Fruit fly (Drosophila melanogaster): ENCODE results near the gene CG13775.
A peak's percentile ranks its signal among the peaks of the same experiment; 100 is the strongest.

Gene CG13775

DNA sequence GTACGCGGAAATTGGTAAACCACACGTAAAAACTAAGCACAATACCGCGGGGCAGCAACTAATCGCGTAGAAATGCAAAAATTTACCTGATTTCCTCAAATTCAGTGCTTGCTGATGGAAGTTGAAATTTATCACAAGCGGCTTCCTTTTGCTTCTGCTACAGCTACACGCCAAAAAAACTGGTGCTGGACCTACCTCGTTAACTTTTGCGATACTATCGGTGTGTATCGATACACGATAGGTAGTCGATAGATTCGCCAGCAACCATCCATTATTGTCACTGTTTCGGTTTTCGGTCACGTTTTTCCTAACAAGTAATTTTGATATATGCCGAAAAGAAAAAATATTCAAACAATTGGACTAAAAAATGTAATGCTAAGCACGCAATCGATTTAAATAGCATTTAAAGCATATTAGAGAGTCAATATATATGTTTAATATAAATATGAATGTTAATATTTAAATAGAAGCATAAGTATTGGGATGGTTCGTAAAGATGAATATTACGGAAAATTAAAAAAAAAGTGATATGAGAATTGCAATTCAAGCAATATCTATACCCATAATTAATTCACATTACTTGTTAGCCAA lies 10.8 kb upstream of the CG13775 start, which contains the start of gene Sumo (continued):
- TF ChIP-seq emc (GFP tag; optimal IDR thresholded peaks at IDR 0.05): no peak
- TF ChIP-seq CG10462 (GFP tag; optimal IDR thresholded peaks at IDR 0.05): no peak
- no peak for TF ChIP-seq CG1832 (GFP tag; optimal IDR thresholded peaks at IDR 0.05)
- no peak for TF ChIP-seq Hsf (GFP tag; optimal IDR thresholded peaks at IDR 0.05)
- TF ChIP-seq CG12219 (GFP tag; optimal IDR thresholded peaks at IDR 0.05): no peak
- no peak for TF ChIP-seq CG12744 (GFP tag; optimal IDR thresholded peaks at IDR 0.05)
- TF ChIP-seq CG30431 (GFP tag; optimal IDR thresholded peaks at IDR 0.05): no peak
- peak; percentile 100 for TF ChIP-seq CG42726 (GFP tag; IDR thresholded peaks at IDR 0.05; ENCODE audit: partially characterized antibody)
- TF ChIP-seq CG12769 (tag; optimal IDR thresholded peaks at IDR 0.05): no peak
- TF ChIP-seq CG2120 (GFP tag; optimal IDR thresholded peaks at IDR 0.05): no peak
- TF ChIP-seq CG31441 (GFP tag; IDR thresholded peaks at IDR 0.05): peak; percentile 86
- TF ChIP-seq trem (tag; optimal IDR thresholded peaks at IDR 0.05): peak; percentile 66
- TF ChIP-seq CG14014 (GFP tag; IDR thresholded peaks at IDR 0.05): no peak
- TF ChIP-seq Gsc (GFP tag; IDR thresholded peaks at IDR 0.05): no peak
- peak; percentile 100 for TF ChIP-seq mld (GFP tag; IDR thresholded peaks at IDR 0.05; ENCODE audit: partially characterized antibody)
- no peak for TF ChIP-seq Max (GFP tag; optimal IDR thresholded peaks at IDR 0.05)
- TF ChIP-seq CG17612 (GFP tag; IDR thresholded peaks at IDR 0.05): no peak
- peak; percentile 100 for TF ChIP-seq ato (GFP tag; IDR thresholded peaks at IDR 0.05; ENCODE audit: partially characterized antibody)
- TF ChIP-seq dpn (GFP tag; optimal IDR thresholded peaks at IDR 0.05): no peak
- TF ChIP-seq CG1602 (GFP tag; optimal IDR thresholded peaks at IDR 0.05): no peak
- no peak for TF ChIP-seq cg (GFP tag; optimal IDR thresholded peaks at IDR 0.05)
- TF ChIP-seq CG18011 (GFP tag; optimal IDR thresholded peaks at IDR 0.05): no peak
- no peak for TF ChIP-seq crol (GFP tag; IDR thresholded peaks at IDR 0.05)
- TF ChIP-seq Spps (tag; optimal IDR thresholded peaks at IDR 0.05): no peak
- no peak for TF ChIP-seq CG15696 (tag; optimal IDR thresholded peaks at IDR 0.05)
- peak; percentile 22 for TF ChIP-seq CG13894 (tag; optimal IDR thresholded peaks at IDR 0.05)
- TF ChIP-seq oc (tag; optimal IDR thresholded peaks at IDR 0.05): no peak
- TF ChIP-seq CG18619 (GFP tag; optimal IDR thresholded peaks at IDR 0.05): peak; percentile 15
- TF ChIP-seq ranshi (GFP tag; IDR thresholded peaks at IDR 0.05): no peak; the same call in 1 of the 2 replicates
- no peak for TF ChIP-seq Dip3 (GFP tag; optimal IDR thresholded peaks at IDR 0.05)
- TF ChIP-seq Camta (GFP tag; optimal IDR thresholded peaks at IDR 0.05): no peak
- no peak for TF ChIP-seq h (optimal IDR thresholded peaks at IDR 0.05)
- TF ChIP-seq CG31388 (GFP tag; optimal IDR thresholded peaks at IDR 0.05): no peak
- no peak for TF ChIP-seq Ravus (GFP tag; IDR thresholded peaks at IDR 0.05)
- TF ChIP-seq Lhr (GFP tag; optimal IDR thresholded peaks at IDR 0.05): peak; percentile 15
- TF ChIP-seq lmd (GFP tag; IDR thresholded peaks at IDR 0.05): no peak; the same call in 1 of the 2 replicates
- TF ChIP-seq CG10366 (GFP tag; IDR thresholded peaks at IDR 0.05): no peak
- TF ChIP-seq Doc3 (GFP tag; IDR thresholded peaks at IDR 0.05; ENCODE audit: partially characterized antibody): peak; percentile 80
- TF ChIP-seq CG15479 (GFP tag; optimal IDR thresholded peaks at IDR 0.05): no peak
- TF ChIP-seq lov (optimal IDR thresholded peaks at IDR 0.05): no peak
- 0 out of 3 replicates have a peak, but pooled peaks have one; percentile 38 for TF ChIP-seq lov (GFP tag; IDR thresholded peaks at IDR 0.05)
- TF ChIP-seq Sox102F (GFP tag; optimal IDR thresholded peaks at IDR 0.05): peak; percentile 15
- no peak for TF ChIP-seq Stat92E (GFP tag; optimal IDR thresholded peaks at IDR 0.05)
- no peak for TF ChIP-seq odd (GFP tag; optimal IDR thresholded peaks at IDR 0.05)
- peak; percentile 11 for TF ChIP-seq bcd (GFP tag; optimal IDR thresholded peaks at IDR 0.05)
- TF ChIP-seq CG9437 (GFP tag; optimal IDR thresholded peaks at IDR 0.05): no peak
- TF ChIP-seq kni (GFP tag; optimal IDR thresholded peaks at IDR 0.05): no peak
- peak; percentile 59; the same call in 2 of the 3 replicates for TF ChIP-seq Dbx (GFP tag; IDR thresholded peaks at IDR 0.05)

Data from whole organism, embryonic.